Fruit fly (Drosophila melanogaster) whole organism, embryonic: ENCODE data around the gene bumpel.
A peak's percentile ranks its signal among the peaks of the same experiment; 100 is the strongest.

Experiments
- Atf-2 ChIP-seq: fragments of 200-800 bp; sonication (Bioruptor generic); optimal IDR thresholded peaks from 2 replicates; lab custom pipeline; 2016; ENCODE audit warnings: missing biosample characterization, missing genetic modification characterization
- CG10366 ChIP-seq: fragments of 200-800 bp; sonication (Bioruptor generic); IDR thresholded peaks from 2 replicates; pipeline ENCODE4 v1.3.6; 2022; ENCODE audit warnings: missing biosample characterization, missing genetic modification characterization
- CG10543 ChIP-seq: fragments of 200-800 bp; sonication (Bioruptor generic); optimal IDR thresholded peaks from 3 replicates; lab custom pipeline; 2017; ENCODE audit warnings: missing biosample characterization, mild to moderate bottlenecking, missing genetic modification characterization, moderate library complexity
- CG11093 ChIP-seq: fragments of 200-800 bp; sonication (Bioruptor generic); IDR thresholded peaks from 3 replicates; pipeline ENCODE4 v1.3.6; 2022; ENCODE audit warnings: missing biosample characterization, missing genetic modification characterization
- CG11695 ChIP-seq: fragments of 200-800 bp; sonication (Bioruptor generic); IDR thresholded peaks from 3 replicates; pipeline ENCODE4 v1.3.6; 2022; ENCODE audit warnings: missing biosample characterization, missing genetic modification characterization
- CG12744 ChIP-seq: fragments of 200-800 bp; sonication (Bioruptor generic); optimal IDR thresholded peaks from 2 replicates; lab custom pipeline; 2016; ENCODE audit warnings: missing biosample characterization, missing genetic modification characterization
- CG13287 ChIP-seq: fragments of 200-800 bp; sonication (Bioruptor generic); IDR thresholded peaks from 2 replicates; pipeline ENCODE4 v1.3.6; 2022; ENCODE audit warnings: missing biosample characterization, missing genetic modification characterization; ENCODE audit not compliant: partially characterized antibody
- CG15479 ChIP-seq: fragments of 200-800 bp; sonication (Bioruptor generic); optimal IDR thresholded peaks from 3 replicates; lab custom pipeline; 2019; ENCODE audit warnings: missing biosample characterization, mild to moderate bottlenecking, missing genetic modification characterization, moderate library complexity
- CG18599 ChIP-seq: fragments of 200-800 bp; sonication (Bioruptor generic); optimal IDR thresholded peaks from 3 replicates; lab custom pipeline; 2017; ENCODE audit warnings: missing biosample characterization, missing genetic modification characterization, mild to moderate bottlenecking, moderate library complexity, missing genetic modification reagents
- CG32772 ChIP-seq: fragments of 200-800 bp; sonication (Bioruptor generic); IDR thresholded peaks from 2 replicates; pipeline ENCODE4 v1.3.6; 2022; ENCODE audit warnings: missing biosample characterization, missing genetic modification characterization
- CG33557 ChIP-seq: fragments of 200-800 bp; sonication (Bioruptor generic); optimal IDR thresholded peaks from 2 replicates; lab custom pipeline; 2019; ENCODE audit warnings: missing biosample characterization, mild to moderate bottlenecking, missing genetic modification characterization, moderate library complexity
- CG6791 ChIP-seq: fragments of 200-800 bp; sonication (Bioruptor generic); IDR thresholded peaks from 3 replicates; pipeline ENCODE4 v1.3.6; 2022; ENCODE audit warnings: missing biosample characterization, missing genetic modification characterization; ENCODE audit not compliant: partially characterized antibody
- CG7786 ChIP-seq: fragments of 200-800 bp; sonication (Bioruptor generic); optimal IDR thresholded peaks from 2 replicates; lab custom pipeline; 2016; ENCODE audit warnings: missing biosample characterization, missing genetic modification characterization
- CG8281 ChIP-seq: fragments of 200-800 bp; sonication (Bioruptor generic); optimal IDR thresholded peaks from 2 replicates; lab custom pipeline; 2018; ENCODE audit warnings: missing biosample characterization, mild to moderate bottlenecking, missing genetic modification characterization, moderate library complexity
- CG8478 ChIP-seq: fragments of >200 bp; optimal IDR thresholded peaks from 2 replicates; lab custom pipeline; 2018
- CG9797 ChIP-seq: fragments of 200-800 bp; sonication (Bioruptor generic); optimal IDR thresholded peaks from 3 replicates; lab custom pipeline; 2018; ENCODE audit warnings: missing biosample characterization, mild to moderate bottlenecking, missing genetic modification characterization
- Chrac-16 ChIP-seq: fragments of 200-800 bp; sonication (Bioruptor generic); optimal IDR thresholded peaks from 3 replicates; lab custom pipeline; 2016; ENCODE audit warnings: missing biosample characterization, missing genetic modification characterization
- Deaf1 ChIP-seq: fragments of 200-800 bp; optimal IDR thresholded peaks from 3 replicates; lab custom pipeline; 2019; ENCODE audit warnings: missing biosample characterization, mild to moderate bottlenecking, missing genetic modification characterization, moderate library complexity
- Dfd ChIP-seq, 2 experiments: fragments of >200 bp; optimal IDR thresholded peaks; 2 replicates each; lab custom pipeline; 2017; ENCODE audit warnings: missing biosample characterization in 2 of 2, missing genetic modification characterization in 2 of 2
- Doc3 ChIP-seq: fragments of 200-800 bp; sonication (Bioruptor generic); IDR thresholded peaks from 3 replicates; pipeline ENCODE4 v1.3.6; 2022; ENCODE audit warnings: missing biosample characterization, missing genetic modification characterization; ENCODE audit not compliant: partially characterized antibody
- Eip74EF ChIP-seq, 2 experiments: fragments of 200-800 bp in 1 of 2; fragments of >200 bp in 1 of 2; sonication (Bioruptor generic) in 1 of 2; optimal IDR thresholded peaks; 2 replicates each; lab custom pipeline; 2017 to 2019; ENCODE audit warnings: missing biosample characterization in 2 of 2, missing genetic modification characterization in 2 of 2, mild to moderate bottlenecking in 1 of 2, moderate library complexity in 1 of 2
- HmgZ ChIP-seq: fragments of 200-800 bp; sonication (Bioruptor generic); optimal IDR thresholded peaks from 2 replicates; lab custom pipeline; 2018; ENCODE audit warnings: missing biosample characterization, mild to moderate bottlenecking, missing genetic modification characterization
- Hr51 ChIP-seq, 2 experiments: fragments of 200-800 bp; sonication (Bioruptor generic); optimal IDR thresholded peaks; 2 replicates in 1 of 2; 3 replicates in 1 of 2; lab custom pipeline; 2016 to 2018; ENCODE audit warnings: missing biosample characterization in 2 of 2, missing genetic modification characterization in 2 of 2, mild to moderate bottlenecking in 1 of 2, moderate library complexity in 1 of 2
- NFAT ChIP-seq: fragments of 200-800 bp; sonication (Bioruptor generic); IDR thresholded peaks from 2 replicates; pipeline ENCODE4 v1.3.6; 2022; ENCODE audit warnings: missing biosample characterization, missing genetic modification characterization
- Oli ChIP-seq: fragments of 200-800 bp; sonication (Bioruptor generic); optimal IDR thresholded peaks from 2 replicates; lab custom pipeline; 2018; ENCODE audit warnings: missing biosample characterization, mild to moderate bottlenecking, missing genetic modification characterization, moderate library complexity
- Rx ChIP-seq: fragments of 200-800 bp; sonication (Bioruptor generic); IDR thresholded peaks from 2 replicates; pipeline ENCODE4 v1.3.6; 2022; ENCODE audit warnings: missing biosample characterization, missing genetic modification characterization
- Six4 ChIP-seq: fragments of 200-800 bp; sonication (Bioruptor generic); optimal IDR thresholded peaks from 2 replicates; lab custom pipeline; 2016; ENCODE audit warnings: missing biosample characterization, missing genetic modification characterization
- Sox102F ChIP-seq: fragments of 200-800 bp; sonication (Bioruptor generic); optimal IDR thresholded peaks from 2 replicates; lab custom pipeline; 2018; ENCODE audit warnings: missing biosample characterization, mild to moderate bottlenecking, missing genetic modification characterization, moderate library complexity
- Vsx1 ChIP-seq: fragments of 200-800 bp; sonication (Bioruptor generic); optimal IDR thresholded peaks from 2 replicates; lab custom pipeline; 2017; ENCODE audit warnings: missing biosample characterization, mild to moderate bottlenecking, missing genetic modification characterization, missing genetic modification reagents
- amos ChIP-seq: fragments of 200-800 bp; sonication (Bioruptor generic); IDR thresholded peaks from 2 replicates; pipeline ENCODE4 v1.3.6; 2022; ENCODE audit warnings: missing biosample characterization, missing genetic modification characterization; ENCODE audit not compliant: partially characterized antibody
- ap ChIP-seq: fragments of 200-800 bp; sonication (Bioruptor generic); IDR thresholded peaks from 2 replicates; pipeline ENCODE4 v1.3.6; 2022; ENCODE audit warnings: missing biosample characterization, missing genetic modification characterization
- ato ChIP-seq: fragments of 200-800 bp; sonication (Bioruptor generic); IDR thresholded peaks from 2 replicates; pipeline ENCODE4 v1.3.6; 2022; ENCODE audit warnings: missing biosample characterization, missing genetic modification characterization; ENCODE audit not compliant: partially characterized antibody
- bowl ChIP-seq: fragments of 200-800 bp; sonication (Bioruptor generic); IDR thresholded peaks from 2 replicates; pipeline ENCODE4 v1.3.6; 2022; ENCODE audit warnings: missing biosample characterization, missing genetic modification characterization
- crol ChIP-seq: fragments of 200-800 bp; sonication (Bioruptor generic); IDR thresholded peaks from 2 replicates; pipeline ENCODE4 v1.3.6; 2022; ENCODE audit warnings: missing biosample characterization, missing genetic modification characterization
- dan ChIP-seq: fragments of 200-800 bp; sonication (Bioruptor generic); IDR thresholded peaks from 2 replicates; pipeline ENCODE4 v1.3.6; 2022; ENCODE audit warnings: missing biosample characterization, missing genetic modification characterization
- dm ChIP-seq: fragments of 200-800 bp; sonication (Bioruptor generic); optimal IDR thresholded peaks from 3 replicates; lab custom pipeline; 2016; ENCODE audit warnings: missing biosample characterization, missing genetic modification characterization
- en ChIP-seq: fragments of 200-800 bp; sonication (Bioruptor generic); optimal IDR thresholded peaks from 2 replicates; lab custom pipeline; 2016; ENCODE audit warnings: missing biosample characterization, missing genetic modification characterization
- gce ChIP-seq: fragments of 200-800 bp; sonication (Bioruptor generic); IDR thresholded peaks from 3 replicates; pipeline ENCODE4 v1.3.6; 2022; ENCODE audit warnings: missing biosample characterization, missing genetic modification characterization
- gt ChIP-seq: fragments of 200-800 bp; sonication (Bioruptor generic); IDR thresholded peaks from 2 replicates; pipeline ENCODE4 v1.3.6; 2022; ENCODE audit warnings: missing biosample characterization, missing genetic modification characterization
- lmd ChIP-seq: fragments of 200-800 bp; sonication (Bioruptor generic); IDR thresholded peaks from 2 replicates; pipeline ENCODE4 v1.3.6; 2022; ENCODE audit warnings: missing biosample characterization, missing genetic modification characterization
- mirr ChIP-seq: fragments of 200-800 bp; sonication (Bioruptor generic); optimal IDR thresholded peaks from 3 replicates; lab custom pipeline; 2018; ENCODE audit warnings: missing biosample characterization, mild to moderate bottlenecking, missing genetic modification characterization
- nerfin-2 ChIP-seq: fragments of 200-800 bp; sonication (Bioruptor generic); IDR thresholded peaks from 2 replicates; pipeline ENCODE4 v1.3.6; 2022; ENCODE audit warnings: missing biosample characterization, missing genetic modification characterization; ENCODE audit not compliant: partially characterized antibody
- pho ChIP-seq: fragments of 200-800 bp; sonication (Bioruptor generic); optimal IDR thresholded peaks from 2 replicates; lab custom pipeline; 2016; ENCODE audit warnings: missing biosample characterization, missing genetic modification characterization
- pum ChIP-seq: fragments of 200-800 bp; sonication (Bioruptor generic); optimal IDR thresholded peaks from 2 replicates; lab custom pipeline; 2016; ENCODE audit warnings: missing biosample characterization, missing genetic modification characterization
- seq ChIP-seq: fragments of 200-800 bp; sonication (Bioruptor generic); IDR thresholded peaks from 2 replicates; pipeline ENCODE4 v1.3.6; 2022; ENCODE audit warnings: missing biosample characterization, missing genetic modification characterization
- sob ChIP-seq: fragments of 200-800 bp; sonication (Bioruptor generic); IDR thresholded peaks from 2 replicates; pipeline ENCODE4 v1.3.6; 2022; ENCODE audit warnings: missing biosample characterization, missing genetic modification characterization
- stc ChIP-seq: fragments of 200-800 bp; sonication (Bioruptor generic); IDR thresholded peaks from 2 replicates; pipeline ENCODE4 v1.3.6; 2022; ENCODE audit warnings: missing biosample characterization, missing genetic modification characterization
- tgo ChIP-seq: fragments of 200-800 bp; sonication (Bioruptor generic); IDR thresholded peaks from 3 replicates; pipeline ENCODE4 v1.3.6; 2022; ENCODE audit warnings: missing biosample characterization, missing genetic modification characterization
- zen2 ChIP-seq: fragments of 200-800 bp; sonication (Bioruptor generic); IDR thresholded peaks from 3 replicates; pipeline ENCODE4 v1.3.6; 2022; ENCODE audit warnings: missing biosample characterization, missing genetic modification characterization; ENCODE audit not compliant: partially characterized antibody
- zfh1 ChIP-seq: fragments of 200-800 bp; sonication (Bioruptor generic); IDR thresholded peaks from 3 replicates; pipeline ENCODE4 v1.3.6; 2022; ENCODE audit warnings: missing biosample characterization, missing genetic modification characterization

bumpel gene

DNA sequence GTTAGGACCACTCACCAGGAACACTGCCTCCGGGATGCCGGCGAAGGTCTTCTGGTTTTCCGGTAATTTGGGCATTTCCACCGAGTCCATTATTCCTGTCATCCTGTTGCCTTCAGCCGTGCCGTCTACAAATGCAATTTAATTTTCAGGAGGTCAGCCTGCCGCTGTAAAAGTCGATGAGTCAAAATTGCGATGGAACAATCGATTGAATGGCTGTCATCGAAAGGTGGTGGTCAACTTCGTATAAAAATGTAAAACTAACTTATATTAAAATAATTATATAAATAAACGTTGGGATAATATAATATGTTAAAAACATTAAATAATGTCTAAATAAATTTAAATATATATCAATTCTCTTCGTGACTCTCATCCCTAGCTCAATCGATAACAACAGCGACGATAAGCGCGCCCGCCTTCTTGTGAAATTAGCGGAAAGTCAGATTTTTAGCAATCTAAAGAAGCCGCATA lies 8.8 kb downstream of the bumpel start, which contains the start of the genes mgr and Irbp (continued):
- TF ChIP-seq CG6791 (no peak; the same call in 2 of the 3 replicates), pho (GFP tag; lab: Kevin White, UChicago) (peak; percentile 50), CG12744 (GFP tag; lab: Kevin White, UChicago) (no peak), pum (peak; percentile 25), CG10366 (GFP tag; lab: Robert Waterston, UW) (peak; percentile 94), nerfin-2 (peak; percentile 69), Oli (tag; lab: Kevin White, UChicago) (peak; percentile 89), amos (peak; percentile 74), zfh1 (GFP tag; lab: Robert Waterston, UW) (peak; percentile 93), ap (GFP tag; lab: Robert Waterston, UW) (peak; percentile 88), Deaf1 (tag; lab: Kevin White, UChicago) (no peak), dan (peak; percentile 46; the same call in 1 of the 2 replicates), CG9797 (GFP tag; lab: Kevin White, UChicago) (peak; percentile 12), tgo (GFP tag; lab: Robert Waterston, UW) (peak; percentile 96), mirr (no peak), sob (GFP tag; lab: Robert Waterston, UW) (peak; percentile 98), bowl (GFP tag; lab: Robert Waterston, UW) (peak; percentile 84), CG8478 (lab: Kevin White, UChicago) (no peak), Hr51 (GFP tag; optimal IDR thresholded peaks at IDR 0.05; lab: Kevin White, UChicago) (peak; percentile 78 to 91), Vsx1 (GFP tag; lab: Kevin White, UChicago) (no peak), Chrac-16 (GFP tag; lab: Kevin White, UChicago) (peak; percentile 88), gt (GFP tag; lab: Robert Waterston, UW) (peak; percentile 73), zen2 (GFP tag; lab: Robert Waterston, UW) (peak; percentile 77; the same call in 2 of the 3 replicates), CG32772 (peak; percentile 94), Six4 (GFP tag; lab: Kevin White, UChicago) (peak; percentile 87), seq (GFP tag; lab: Robert Waterston, UW) (peak; percentile 93), dm (GFP tag; lab: Kevin White, UChicago) (peak; percentile 19), CG13287 (peak; percentile 93), Doc3 (GFP tag; lab: Robert Waterston, UW) (peak; percentile 86), Rx (GFP tag; lab: Robert Waterston, UW) (peak; percentile 79), Dfd (GFP tag; optimal IDR thresholded peaks at IDR 0.05; lab: Kevin White, UChicago) (no peak), CG10543 (GFP tag; lab: Kevin White, UChicago) (no peak), CG8281 (peak; percentile 58), stc (GFP tag; lab: Robert Waterston, UW) (peak; percentile 91), CG15479 (peak; percentile 11), CG11695 (GFP tag; lab: Robert Waterston, UW) (peak; percentile 91), HmgZ (tag; lab: Kevin White, UChicago) (peak; percentile 86), CG33557 (GFP tag; lab: Kevin White, UChicago) (peak; percentile 91), CG11093 (GFP tag; lab: Robert Waterston, UW) (peak; percentile 79; the same call in 2 of the 3 replicates), gce (GFP tag; lab: Robert Waterston, UW) (peak; percentile 88), crol (GFP tag; lab: Robert Waterston, UW) (peak; percentile 68), en (GFP tag; lab: Kevin White, UChicago) (no peak), Atf-2 (GFP tag; lab: Kevin White, UChicago) (peak; percentile 11), Sox102F (GFP tag; lab: Kevin White, UChicago) (peak; percentile 94), NFAT (peak; percentile 90), CG7786 (GFP tag; lab: Kevin White, UChicago) (peak; percentile 8), lmd (GFP tag; lab: Robert Waterston, UW) (peak; percentile 93), ato (GFP tag; lab: Robert Waterston, UW) (no peak), Eip74EF (GFP tag; optimal IDR thresholded peaks at IDR 0.05; lab: Kevin White, UChicago) (no peak), CG18599 (GFP tag; lab: Kevin White, UChicago) (peak; percentile 94)
